Worm (Caenorhabditis elegans): ENCODE data around the gene srv-27.

ce11 chrIV:6263244-6263643 lies 34.9 kb downstream of the srv-27 start, which contains the start of gene srv-28:
- TF ChIP-seq ceh-30 (tag; optimal IDR thresholded peaks at IDR 0.05) (no peak), fkh-10 (GFP tag; optimal IDR thresholded peaks at IDR 0.05) (no peak), nhr-11 (tag; optimal IDR thresholded peaks at IDR 0.05) (no peak), ets-4 (tag; optimal IDR thresholded peaks at IDR 0.05) (no peak), ama-1 (optimal IDR thresholded peaks at IDR 0.05) (no peak), K02D7.2 (tag; optimal IDR thresholded peaks at IDR 0.05) (no peak), nfya-1 (tag; optimal IDR thresholded peaks at IDR 0.05) (no peak), ttx-3 (tag; optimal IDR thresholded peaks at IDR 0.05) (no peak), hlh-13 (GFP tag; optimal IDR thresholded peaks at IDR 0.05) (no peak), unc-3 (GFP tag; conservative IDR thresholded peaks at IDR 0.05) (no peak), unc-3 (tag; optimal IDR thresholded peaks at IDR 0.05) (no peak), unc-86 (tag; optimal IDR thresholded peaks at IDR 0.05) (no peak), dmd-4 (tag; optimal IDR thresholded peaks at IDR 0.05; ENCODE audit: borderline replicate concordance) (no peak)

Data from whole organism, late embryonic.